Fruit fly (Drosophila melanogaster): ENCODE data around the gene vri.

vri gene

DNA sequence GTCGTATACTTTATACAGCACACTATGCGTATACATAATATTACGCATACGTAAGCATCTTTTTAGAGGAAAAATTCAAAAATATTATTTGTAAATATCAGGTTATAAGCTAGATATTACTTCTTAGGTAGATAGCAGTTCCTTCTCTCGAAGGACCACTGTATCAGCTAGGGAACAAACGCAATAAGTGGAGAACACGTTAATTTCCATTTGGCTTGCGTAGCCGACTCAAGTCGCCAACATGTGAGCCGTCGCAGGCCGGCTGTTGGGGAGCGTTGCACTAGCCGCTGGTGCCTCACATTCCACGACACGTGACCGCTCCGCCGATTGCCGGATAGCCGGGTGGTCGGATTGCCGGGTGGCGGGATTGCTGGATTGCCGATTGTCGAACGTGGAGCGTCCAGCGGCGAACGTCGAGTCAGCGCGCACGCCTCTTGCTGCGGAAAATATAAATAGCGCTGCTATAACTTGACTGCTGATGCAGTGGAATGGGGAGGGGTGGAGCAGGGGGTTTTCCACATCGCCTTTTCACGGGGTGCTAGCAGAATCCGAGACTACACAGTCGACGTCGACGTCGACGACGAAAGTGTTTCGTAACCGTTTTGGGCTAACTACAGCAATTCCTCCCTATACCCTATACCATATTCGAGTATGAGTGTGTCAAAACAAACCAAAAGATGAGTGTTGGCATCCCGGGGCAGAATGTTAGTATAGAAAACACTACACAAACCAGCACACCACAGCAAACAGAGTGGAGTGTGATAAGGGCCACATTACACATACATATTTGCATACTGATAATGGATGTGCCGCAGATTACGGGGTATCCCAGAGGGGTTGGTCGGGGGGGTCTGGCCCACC is 14.5 kb downstream of the vri start (continued):
- TF ChIP-seq CG17612 (GFP tag; IDR thresholded peaks at IDR 0.05) (no peak), Ada2b (GFP tag; IDR thresholded peaks at IDR 0.05) (no peak), CG8478 (optimal IDR thresholded peaks at IDR 0.05) (peak; percentile 47), Poxn (GFP tag; IDR thresholded peaks at IDR 0.05) (no peak), Hsf (GFP tag; optimal IDR thresholded peaks at IDR 0.05) (no peak), CG17359 (tag; optimal IDR thresholded peaks at IDR 0.05) (peak; percentile 25), Meics (GFP tag; optimal IDR thresholded peaks at IDR 0.05) (peak; percentile 42), sisA (GFP tag; IDR thresholded peaks at IDR 0.05) (no peak), CG6813 (GFP tag; optimal IDR thresholded peaks at IDR 0.05) (peak; percentile 72), NC2α (GFP tag; optimal IDR thresholded peaks at IDR 0.05) (no peak), Eip74EF (GFP tag; optimal IDR thresholded peaks at IDR 0.05) (no peak), Tbp (GFP tag; optimal IDR thresholded peaks at IDR 0.05) (no peak), Atf3 (GFP tag; optimal IDR thresholded peaks at IDR 0.05) (no peak), Dip2 (GFP tag; IDR thresholded peaks at IDR 0.05) (no peak), CG18476 (GFP tag; optimal IDR thresholded peaks at IDR 0.05) (no peak), caup (GFP tag; optimal IDR thresholded peaks at IDR 0.05; ENCODE audit: severe bottlenecking) (no peak), peb (GFP tag; IDR thresholded peaks at IDR 0.05) (no peak), CrebB (tag; optimal IDR thresholded peaks at IDR 0.05) (no peak), CG7786 (GFP tag; optimal IDR thresholded peaks at IDR 0.05) (no peak), Nf-YB (GFP tag; optimal IDR thresholded peaks at IDR 0.05) (no peak), Pdp1 (GFP tag; optimal IDR thresholded peaks at IDR 0.05) (peak in 1 of 2 experiments; percentile 64), tx (GFP tag; optimal IDR thresholded peaks at IDR 0.05) (no peak), dpn (GFP tag; optimal IDR thresholded peaks at IDR 0.05) (no peak), Fer3 (tag; optimal IDR thresholded peaks at IDR 0.05) (no peak), CG13424 (tag; optimal IDR thresholded peaks at IDR 0.05) (no peak), Hr51 (GFP tag; optimal IDR thresholded peaks at IDR 0.05) (no peak), inv (GFP tag; IDR thresholded peaks at IDR 0.05; ENCODE audit: partially characterized antibody) (no peak), otp (GFP tag; IDR thresholded peaks at IDR 0.05) (no peak), Rfx (GFP tag; IDR thresholded peaks at IDR 0.05) (peak; percentile 5; the same call in 1 of the 2 replicates), MESR4 (GFP tag; optimal IDR thresholded peaks at IDR 0.05) (no peak), CG8290 (GFP tag; optimal IDR thresholded peaks at IDR 0.05) (no peak), CG8290 (tag; optimal IDR thresholded peaks at IDR 0.05) (peak in 1 of 2 experiments; percentile 50), shn (GFP tag; optimal IDR thresholded peaks at IDR 0.05) (no peak), chif (GFP tag; optimal IDR thresholded peaks at IDR 0.05) (no peak), CkIIα-i1 (GFP tag; IDR thresholded peaks at IDR 0.05) (no peak), btn (GFP tag; optimal IDR thresholded peaks at IDR 0.05) (no peak), CG10431 (GFP tag; optimal IDR thresholded peaks at IDR 0.05) (no peak), pzg (GFP tag; optimal IDR thresholded peaks at IDR 0.05) (no peak), D19B (GFP tag; optimal IDR thresholded peaks at IDR 0.05) (no peak), salm (tag; optimal IDR thresholded peaks at IDR 0.05) (no peak), cad (GFP tag; optimal IDR thresholded peaks at IDR 0.05) (no peak), C15 (GFP tag; IDR thresholded peaks at IDR 0.05) (no peak), CG10274 (GFP tag; optimal IDR thresholded peaks at IDR 0.05) (no peak), ken (GFP tag; IDR thresholded peaks at IDR 0.05) (no peak), Sry-β (GFP tag; optimal IDR thresholded peaks at IDR 0.05) (peak; percentile 15), tap (tag; optimal IDR thresholded peaks at IDR 0.05) (no peak), CG9797 (GFP tag; optimal IDR thresholded peaks at IDR 0.05) (no peak), Dbx (GFP tag; IDR thresholded peaks at IDR 0.05) (no peak), dysf (GFP tag; IDR thresholded peaks at IDR 0.05) (0 out of 3 replicates have a peak, but pooled peaks have one; percentile 22), kay (GFP tag; optimal IDR thresholded peaks at IDR 0.05) (peak; percentile 41)

Measured in whole organism, embryonic.